Worm (Caenorhabditis elegans) whole organism, early embryonic: ENCODE results near the gene F22E5.21.

Experiments used
- B0310.2 ChIP-seq: sonication (generic microtip); optimal IDR thresholded peaks from 2 replicates; lab custom pipeline; 2016; ENCODE audit warnings: mild to moderate bottlenecking, missing genetic modification characterization, missing compliant biosample characterization
- F13C5.2 ChIP-seq: sonication (generic microtip); optimal IDR thresholded peaks from 2 replicates; lab custom pipeline; 2017; ENCODE audit warnings: mild to moderate bottlenecking, missing genetic modification characterization, inconsistent platforms, missing compliant biosample characterization
- aly-1 ChIP-seq: sonication (generic microtip); optimal IDR thresholded peaks from 2 replicates; lab custom pipeline; 2016; ENCODE audit warnings: missing genetic modification characterization, missing compliant biosample characterization
- ama-1 ChIP-seq: fragments of 150-350 bp; optimal IDR thresholded peaks from 2 replicates; lab custom pipeline; 2014
- ceh-13 ChIP-seq: fragments of 200-800 bp; sonication (Bioruptor generic); optimal IDR thresholded peaks from 2 replicates; lab custom pipeline; 2018; ENCODE audit warnings: mild to moderate bottlenecking, missing genetic modification characterization, missing compliant biosample characterization
- ceh-36 ChIP-seq: sonication (generic microtip); optimal IDR thresholded peaks from 2 replicates; lab custom pipeline; 2016; ENCODE audit warnings: missing genetic modification characterization, inconsistent platforms, missing compliant biosample characterization
- ets-7 ChIP-seq: sonication (generic microtip); optimal IDR thresholded peaks from 2 replicates; lab custom pipeline; 2016; ENCODE audit warnings: missing genotype, missing genetic modification characterization, missing compliant biosample characterization
- flt-1 ChIP-seq: fragments of 200-800 bp; sonication (Bioruptor generic); IDR thresholded peaks from 2 replicates; pipeline ENCODE4 v1.3.6; 2022; ENCODE audit warnings: missing genetic modification characterization, missing compliant biosample characterization
- hmbx-1 ChIP-seq: sonication (generic microtip); optimal IDR thresholded peaks from 2 replicates; lab custom pipeline; 2016; ENCODE audit warnings: mild to moderate bottlenecking, missing genetic modification characterization, missing compliant biosample characterization
- hmg-4 ChIP-seq: fragments of 200-800 bp; sonication (Bioruptor generic); optimal IDR thresholded peaks from 2 replicates; lab custom pipeline; 2018; ENCODE audit warnings: mild to moderate bottlenecking, missing genetic modification characterization, missing compliant biosample characterization
- hnd-1 ChIP-seq: sonication (generic microtip); optimal IDR thresholded peaks from 2 replicates; lab custom pipeline; 2016; ENCODE audit warnings: missing genetic modification characterization, missing compliant biosample characterization
- pes-1 ChIP-seq: fragments of 200-800 bp; sonication (Bioruptor generic); IDR thresholded peaks from 2 replicates; pipeline ENCODE4 v1.3.6; 2022; ENCODE audit warnings: missing genetic modification reagents, missing genetic modification characterization, missing compliant biosample characterization
- scrt-1 ChIP-seq: fragments of 200-800 bp; sonication (Bioruptor generic); IDR thresholded peaks from 2 replicates; pipeline ENCODE4 v1.3.6; 2022; ENCODE audit warnings: missing genetic modification characterization, missing compliant biosample characterization
- sea-1 ChIP-seq: fragments of 200-800 bp; sonication (Bioruptor generic); conservative IDR thresholded peaks from 2 replicates; pipeline ENCODE4 v1.3.6; 2022; ENCODE audit warnings: missing genetic modification characterization, missing compliant biosample characterization
- tbx-11 ChIP-seq: fragments of 200-800 bp; sonication (Bioruptor generic); IDR thresholded peaks from 2 replicates; pipeline ENCODE4 v1.3.6; 2022; ENCODE audit warnings: missing genetic modification characterization, missing compliant biosample characterization
- tbx-37 ChIP-seq: fragments of 200-800 bp; sonication (Bioruptor generic); conservative IDR thresholded peaks from 2 replicates; pipeline ENCODE4 v1.3.6; 2022; ENCODE audit warnings: missing genetic modification reagents, missing genetic modification characterization, missing compliant biosample characterization
- tra-4 ChIP-seq: sonication (generic microtip); optimal IDR thresholded peaks from 2 replicates; lab custom pipeline; 2017; ENCODE audit warnings: missing genetic modification characterization, missing compliant biosample characterization

Gene F22E5.21

DNA sequence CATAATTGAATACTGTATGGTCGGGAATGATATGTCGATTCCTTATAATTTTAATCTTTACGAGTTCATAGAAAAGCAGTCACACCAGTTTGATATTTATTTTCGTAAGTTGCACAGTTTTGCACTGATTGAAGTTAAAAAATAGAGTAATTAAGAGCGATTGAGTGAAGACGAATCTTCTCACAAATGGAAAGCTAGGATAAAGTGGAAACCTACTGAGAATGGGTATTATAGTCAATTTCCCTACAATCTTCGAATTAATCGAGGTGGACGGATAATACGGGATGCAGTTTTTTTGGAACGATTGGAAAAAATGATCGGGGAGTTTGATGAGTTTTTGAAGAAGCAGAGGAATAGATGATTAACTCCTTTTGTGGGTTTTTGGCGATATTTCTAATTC, 3.7 kb upstream of the F22E5.21 start, which contains the start of gene F22E5.23:
F22E5.23 (plus strand) TSS at position 301 of the 400 bp plus-strand sequence.
- no peak for TF ChIP-seq hnd-1
- TF ChIP-seq flt-1 (GFP tag; lab: Robert Waterston, UW), result no peak
- TF ChIP-seq ets-7 (tag; lab: Kevin White, UChicago), result no peak
- no peak for TF ChIP-seq aly-1 (tag; lab: Kevin White, UChicago)
- TF ChIP-seq pes-1 (GFP tag; lab: Robert Waterston, UW), result no peak

DNA sequence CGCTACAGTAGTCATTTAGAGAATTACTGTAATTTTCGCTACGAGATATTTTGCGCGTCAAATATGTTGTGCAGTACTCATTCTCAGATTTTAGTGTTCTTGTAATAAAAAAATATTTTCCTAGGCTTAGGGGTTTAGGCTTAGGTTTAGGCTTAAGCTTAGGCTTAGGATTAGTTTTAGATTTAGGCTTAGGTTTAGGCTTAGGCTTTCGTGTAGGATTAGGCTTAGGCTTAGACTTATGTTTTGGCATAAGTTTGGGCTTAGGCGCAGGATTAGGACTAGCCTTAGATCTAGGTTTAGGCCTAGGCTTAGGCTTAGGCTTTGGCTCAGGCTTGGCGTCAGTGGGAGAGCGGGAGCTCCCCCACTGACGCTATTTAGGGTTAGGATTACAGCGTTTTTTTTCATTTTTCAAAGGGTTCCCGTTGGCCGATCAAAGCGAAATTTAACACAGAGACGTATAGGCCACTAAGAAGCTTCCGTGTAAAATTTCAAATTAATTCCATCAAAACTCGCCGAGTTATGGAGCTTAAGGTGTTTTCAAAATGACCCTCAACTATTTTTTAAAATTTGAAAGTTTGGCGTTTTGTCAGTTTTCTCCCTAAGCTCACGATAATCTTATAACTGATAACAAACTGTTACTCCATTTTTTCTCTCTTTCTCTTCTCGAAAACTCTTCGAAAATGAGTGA, 2.3 kb upstream of the F22E5.21 start, which contains the start of gene F22E5.8:
F22E5.8 (plus strand) TSS at position 638 of the 688 bp plus-strand sequence.
- peak; percentile 58 for TF ChIP-seq ceh-36 (tag; lab: Kevin White, UChicago)
- 0 out of 2 replicates have a peak, but pooled peaks have one; percentile 10 for TF ChIP-seq pes-1 (GFP tag; lab: Robert Waterston, UW)

DNA sequence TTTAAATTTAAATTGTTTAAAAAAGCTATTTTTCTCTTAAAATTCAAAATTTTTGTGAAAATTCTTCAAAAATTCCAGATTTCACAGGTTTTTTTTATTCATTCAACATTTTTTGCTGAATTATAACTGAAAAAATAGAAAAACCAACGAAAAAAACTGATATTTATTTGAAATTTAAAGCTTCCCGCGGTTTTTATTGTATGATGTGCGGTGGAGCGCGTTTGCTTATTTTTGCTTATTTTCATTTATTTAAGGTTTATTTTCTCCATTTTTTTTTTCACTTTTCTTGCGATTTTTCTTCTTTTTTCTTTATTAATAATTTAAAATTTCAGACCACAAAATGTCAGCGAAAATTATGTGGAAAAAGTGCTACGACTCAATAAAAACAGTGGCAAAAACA, 803 bp upstream of the F22E5.21 start, which contains the start of gene F22E5.9:
F22E5.9 (plus strand) TSS at position 327 of the 400 bp plus-strand sequence.
- TF ChIP-seq ets-7 (tag; lab: Kevin White, UChicago) (no peak), hmg-4 (GFP tag; lab: Kevin White, UChicago) (no peak), tbx-37 (GFP tag; lab: Robert Waterston, UW) (no peak), flt-1 (GFP tag; lab: Robert Waterston, UW) (no peak), tra-4 (tag; lab: Kevin White, UChicago) (no peak), ceh-36 (tag; lab: Kevin White, UChicago) (no peak)

DNA sequence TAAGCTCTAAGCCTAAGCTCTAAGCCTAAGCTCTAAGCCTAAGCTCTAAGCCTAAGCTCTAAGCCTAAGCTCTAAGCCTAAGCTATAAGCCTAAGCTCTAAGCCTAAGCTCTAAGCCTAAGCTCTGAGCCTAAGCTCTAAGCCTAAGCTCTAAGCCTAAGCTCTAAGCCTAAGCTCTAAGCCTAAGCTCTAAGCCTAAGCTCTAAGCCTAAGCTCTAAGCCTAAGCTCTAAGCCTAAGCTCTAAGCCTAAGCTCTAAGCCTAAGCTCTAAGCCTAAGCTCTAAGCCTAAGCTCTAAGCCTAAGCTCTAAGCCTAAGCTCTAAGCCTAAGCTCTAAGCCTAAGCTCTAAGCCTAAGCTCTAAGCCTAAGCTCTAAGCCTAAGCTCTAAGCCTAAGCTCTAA, 5.1 kb downstream of the F22E5.21 start:
- TF ChIP-seq ceh-36 (tag; lab: Kevin White, UChicago), result peak; percentile 76

DNA sequence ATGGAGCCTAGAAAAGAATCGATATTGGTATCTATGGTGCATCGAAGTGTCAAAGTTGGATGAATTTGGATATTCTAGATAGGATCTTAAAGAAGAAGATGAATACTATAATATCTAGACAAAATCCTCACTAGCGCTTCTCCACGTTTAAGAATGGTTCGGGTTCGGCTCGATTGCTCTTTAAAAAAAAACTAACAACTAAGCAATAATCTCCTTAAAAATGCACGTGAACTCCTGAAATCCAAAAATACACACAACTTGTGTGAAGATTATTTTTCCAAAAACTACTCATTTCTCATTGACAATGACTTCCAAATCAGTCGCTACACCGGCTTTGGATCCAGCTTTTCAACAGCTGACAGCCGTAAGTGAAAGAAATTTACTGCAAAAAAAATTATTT, 6.1 kb downstream of the F22E5.21 start, which contains the start of gene D2062.1:
D2062.1 (plus strand) TSS at position 301 of the 400 bp plus-strand sequence.
- TF ChIP-seq sea-1 (GFP tag; lab: Robert Waterston, UW) (no peak), pes-1 (GFP tag; lab: Robert Waterston, UW) (no peak), tra-4 (tag; lab: Kevin White, UChicago) (no peak), tbx-11 (GFP tag; lab: Robert Waterston, UW) (no peak), hmg-4 (GFP tag; lab: Kevin White, UChicago) (no peak), ets-7 (tag; lab: Kevin White, UChicago) (no peak), scrt-1 (GFP tag; lab: Robert Waterston, UW) (no peak), aly-1 (tag; lab: Kevin White, UChicago) (no peak)

DNA sequence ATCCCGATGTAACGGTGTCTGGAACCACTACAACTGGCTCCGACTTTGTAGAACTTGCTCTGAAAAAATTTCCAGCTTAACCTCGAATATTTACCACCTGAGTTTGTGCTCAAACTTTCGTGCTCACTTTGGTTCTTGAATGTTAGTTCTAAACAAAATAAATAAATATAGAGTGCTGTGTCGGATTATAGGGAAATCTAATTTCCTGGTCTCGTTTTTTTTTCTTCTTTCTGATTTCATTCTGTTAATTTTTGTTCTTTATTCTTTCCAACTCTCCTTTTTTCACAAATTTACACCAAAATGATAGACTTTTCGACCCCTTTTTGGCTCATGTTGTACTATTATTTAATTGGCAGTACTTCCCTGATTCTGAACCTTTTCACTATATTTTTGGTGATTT, 8.0 kb downstream of the F22E5.21 start, which contains the start of gene sri-37:
sri-37 (plus strand) TSS at position 301 of the 400 bp plus-strand sequence.
- TF ChIP-seq hnd-1 (no peak), scrt-1 (GFP tag; lab: Robert Waterston, UW) (no peak), ceh-13 (GFP tag; lab: Kevin White, UChicago) (no peak), B0310.2 (tag; lab: Kevin White, UChicago) (no peak), hmbx-1 (tag; lab: Kevin White, UChicago) (no peak), F13C5.2 (tag; lab: Kevin White, UChicago) (no peak), pes-1 (GFP tag; lab: Robert Waterston, UW) (no peak), ets-7 (tag; lab: Kevin White, UChicago) (no peak), hmg-4 (GFP tag; lab: Kevin White, UChicago) (no peak), ama-1 (lab: Kevin White, UChicago) (no peak), tbx-11 (GFP tag; lab: Robert Waterston, UW) (no peak), tra-4 (tag; lab: Kevin White, UChicago) (no peak), tbx-37 (GFP tag; lab: Robert Waterston, UW) (no peak)

DNA sequence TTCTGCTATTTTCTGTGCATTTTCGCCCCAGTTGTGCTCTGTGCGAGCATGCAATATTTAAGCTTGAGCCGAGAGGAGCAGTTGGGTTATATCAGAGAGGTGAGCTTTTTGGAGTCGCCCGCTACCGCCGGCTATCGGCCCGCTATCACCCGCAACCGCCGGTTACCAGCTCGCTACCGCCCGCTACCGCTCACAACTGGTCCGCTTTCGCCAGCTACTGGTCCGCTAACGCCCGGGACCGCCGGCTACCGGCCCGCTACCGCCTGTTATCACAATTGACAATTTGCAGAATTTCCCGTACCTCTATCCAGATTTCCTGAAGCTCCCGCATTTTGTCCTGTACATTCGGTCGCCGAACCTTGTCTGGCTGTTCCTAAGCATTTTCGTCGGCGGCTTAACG, 8.9 kb downstream of the F22E5.21 start:
- TF ChIP-seq hnd-1, result no peak
- no peak for TF ChIP-seq sea-1 (GFP tag; lab: Robert Waterston, UW)
- no peak for TF ChIP-seq scrt-1 (GFP tag; lab: Robert Waterston, UW)
- no peak for TF ChIP-seq tbx-37 (GFP tag; lab: Robert Waterston, UW)
- no peak for TF ChIP-seq F13C5.2 (tag; lab: Kevin White, UChicago)
- no peak for TF ChIP-seq ets-7 (tag; lab: Kevin White, UChicago)
- no peak for TF ChIP-seq tbx-11 (GFP tag; lab: Robert Waterston, UW)
- TF ChIP-seq aly-1 (tag; lab: Kevin White, UChicago), result no peak
- no peak for TF ChIP-seq pes-1 (GFP tag; lab: Robert Waterston, UW)
- TF ChIP-seq flt-1 (GFP tag; lab: Robert Waterston, UW), result no peak
- TF ChIP-seq B0310.2 (tag; lab: Kevin White, UChicago), result no peak
- TF ChIP-seq ama-1 (lab: Kevin White, UChicago), result no peak
- no peak for TF ChIP-seq tra-4 (tag; lab: Kevin White, UChicago)
- no peak for TF ChIP-seq ceh-13 (GFP tag; lab: Kevin White, UChicago)
- no peak for TF ChIP-seq hmg-4 (GFP tag; lab: Kevin White, UChicago)
- no peak for TF ChIP-seq hmbx-1 (tag; lab: Kevin White, UChicago)
- no peak for TF ChIP-seq ceh-36 (tag; lab: Kevin White, UChicago)
